Worm (Caenorhabditis elegans) whole organism, L4 larva: Measurements from ENCODE around the gene D1086.1.
A peak's percentile ranks its signal among the peaks of the same experiment; 100 is the strongest.
"Not testable (repeated sequence)": the region's sequence is repeated elsewhere in the genome, so short reads cannot be mapped to it uniquely, and the experiment has no call there.

Experiments used
- R02D3.7 ChIP-seq: fragments of 150-350 bp; sonication (generic microtip); optimal IDR thresholded peaks from 3 replicates; lab custom pipeline; 2014; ENCODE audit warnings: missing biosample characterization, missing genetic modification characterization
- aha-1 ChIP-seq: fragments of 150-350 bp; peaks from one replicate; lab custom pipeline; 2014; ENCODE audit warnings: missing biosample characterization, missing genetic modification characterization
- ces-1 ChIP-seq: fragments of 150-350 bp; sonication (generic microtip); optimal IDR thresholded peaks from 4 replicates; lab custom pipeline; 2014; ENCODE audit warnings: missing biosample characterization, missing genetic modification reagents, missing genetic modification characterization
- egl-27 ChIP-seq: sonication (generic microtip); optimal IDR thresholded peaks from 3 replicates; lab custom pipeline; 2017; ENCODE audit warnings: missing biosample characterization, missing genetic modification reagents, missing genetic modification characterization
- lin-39 ChIP-seq: fragments of 150-350 bp; optimal IDR thresholded peaks from 2 replicates; lab custom pipeline; 2014; ENCODE audit warnings: missing biosample characterization, missing genetic modification reagents, missing genetic modification characterization
- madf-5 ChIP-seq, 2 experiments: fragments of 200-800 bp; sonication (Bioruptor generic); IDR thresholded peaks; 2 replicates each; pipeline ENCODE4 v1.3.6; 2022; ENCODE audit warnings: missing compliant biosample characterization in 2 of 2, missing genetic modification characterization in 2 of 2
- nhr-111 ChIP-seq: fragments of 200-800 bp; sonication (Bioruptor generic); optimal IDR thresholded peaks from 2 replicates; lab custom pipeline; 2018; ENCODE audit warnings: mild to moderate bottlenecking, missing genetic modification characterization, missing compliant biosample characterization
- nhr-28 ChIP-seq: fragments of 150-350 bp; optimal IDR thresholded peaks from 2 replicates; lab custom pipeline; 2014; ENCODE audit warnings: missing biosample characterization, missing genetic modification characterization
- snpc-4 ChIP-seq: fragments of 150-350 bp; optimal IDR thresholded peaks from 2 replicates; lab custom pipeline; 2014; ENCODE audit warnings: missing biosample characterization, missing genetic modification characterization

DNA sequence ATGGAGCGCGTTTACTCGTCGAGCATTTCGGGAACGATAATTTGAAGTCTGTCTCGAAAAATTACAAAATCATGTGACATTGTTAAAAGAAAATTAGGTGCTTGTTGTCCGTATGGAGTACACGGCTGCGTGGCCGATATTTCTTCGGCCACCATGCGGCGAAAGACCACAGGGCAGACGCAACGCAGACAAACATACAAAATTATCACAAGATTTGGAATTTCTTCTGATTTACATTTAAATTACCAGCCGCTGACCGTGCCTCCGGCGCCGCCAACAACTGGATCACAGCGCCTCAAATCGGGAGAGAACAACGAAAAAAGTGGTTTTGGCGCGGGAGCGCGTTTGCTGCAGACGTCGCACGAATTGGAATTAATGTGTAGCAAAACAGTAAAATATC lies 43.6 kb upstream of the D1086.1 start:
- not testable (repeated sequence) for TF ChIP-seq lin-39 (tag; lab: Kevin White, UChicago); egl-27; snpc-4 (tag; lab: Kevin White, UChicago); nhr-111; R02D3.7
- TF ChIP-seq madf-5 (GFP tag; IDR thresholded peaks at IDR 0.05; lab: Robert Waterston, UW) (peak; percentile 55 to 97; a peak in 3 of 4 replicates), aha-1 (tag; lab: Kevin White, UChicago) (peak; percentile 97), ces-1 (GFP tag; lab: Kevin White, UChicago) (peak; percentile 69), nhr-28 (tag; lab: Kevin White, UChicago) (peak; percentile 72)
